Fruit fly (Drosophila melanogaster) whole organism, prepupa: ENCODE data around the gene Cyp9f2.

Experiments used
- Blimp-1 ChIP-seq: fragments of 200-800 bp; sonication (Bioruptor generic); optimal IDR thresholded peaks from 3 replicates; lab custom pipeline; 2017; ENCODE audit warnings: missing biosample characterization, missing genetic modification characterization, mild to moderate bottlenecking, moderate library complexity, missing genetic modification reagents
- CG10631 ChIP-seq: fragments of 200-800 bp; sonication (Bioruptor generic); optimal IDR thresholded peaks from 2 replicates; lab custom pipeline; 2016; ENCODE audit warnings: missing biosample characterization, missing genetic modification characterization
- CG10669 ChIP-seq: fragments of 200-800 bp; sonication (Bioruptor generic); optimal IDR thresholded peaks from 3 replicates; lab custom pipeline; 2018; ENCODE audit warnings: missing biosample characterization, mild to moderate bottlenecking, missing genetic modification characterization, moderate library complexity
- CG11294 ChIP-seq: fragments of 200-800 bp; sonication (Bioruptor generic); IDR thresholded peaks from 2 replicates; pipeline ENCODE4 v1.3.6; 2022; ENCODE audit warnings: missing biosample characterization, missing genetic modification characterization
- CG11762 ChIP-seq: fragments of 200-800 bp; sonication (Bioruptor generic); optimal IDR thresholded peaks from 3 replicates; lab custom pipeline; 2016; ENCODE audit warnings: missing biosample characterization, missing genetic modification characterization; ENCODE audit not compliant: insufficient read depth
- CG11902 ChIP-seq: fragments of 200-800 bp; sonication (Bioruptor generic); optimal IDR thresholded peaks from 3 replicates; lab custom pipeline; 2016; ENCODE audit warnings: missing biosample characterization, missing genetic modification characterization
- CG15336 ChIP-seq: fragments of 200-800 bp; sonication (Bioruptor generic); IDR thresholded peaks from 2 replicates; pipeline ENCODE4 v1.3.6; 2022; ENCODE audit warnings: missing biosample characterization, missing genetic modification characterization
- CG31627 ChIP-seq: fragments of 200-800 bp; sonication (Bioruptor generic); optimal IDR thresholded peaks from 3 replicates; lab custom pipeline; 2016; ENCODE audit warnings: missing biosample characterization, missing genetic modification characterization
- CG34406 ChIP-seq: fragments of 200-800 bp; sonication (Bioruptor generic); optimal IDR thresholded peaks from 3 replicates; lab custom pipeline; 2016; ENCODE audit warnings: missing biosample characterization, missing genetic modification characterization
- CG6163 ChIP-seq: fragments of 200-800 bp; sonication (Bioruptor generic); IDR thresholded peaks from 3 replicates; pipeline ENCODE4 v1.3.6; 2022; ENCODE audit warnings: missing biosample characterization, missing genetic modification characterization
- CG6808 ChIP-seq: fragments of 200-800 bp; sonication (Bioruptor generic); optimal IDR thresholded peaks from 3 replicates; lab custom pipeline; 2017; ENCODE audit warnings: missing biosample characterization, missing genetic modification characterization, mild to moderate bottlenecking, moderate library complexity, missing genetic modification reagents
- CG6854 ChIP-seq: fragments of 200-800 bp; sonication (Bioruptor generic); optimal IDR thresholded peaks from 2 replicates; lab custom pipeline; 2017; ENCODE audit warnings: missing biosample characterization, mild to moderate bottlenecking, missing genetic modification characterization
- CG7368 ChIP-seq: fragments of 200-800 bp; sonication (Bioruptor generic); optimal IDR thresholded peaks from 3 replicates; lab custom pipeline; 2016; ENCODE audit warnings: missing biosample characterization, missing genetic modification characterization
- CG8119 ChIP-seq: fragments of 200-800 bp; sonication (Bioruptor generic); IDR thresholded peaks from 3 replicates; pipeline ENCODE4 v1.3.6; 2022; ENCODE audit warnings: missing biosample characterization, missing genetic modification characterization
- CG8319 ChIP-seq: fragments of 200-800 bp; sonication (Bioruptor generic); optimal IDR thresholded peaks from 3 replicates; lab custom pipeline; 2016; ENCODE audit warnings: missing biosample characterization, missing genetic modification characterization
- Eip75B ChIP-seq: fragments of 200-800 bp; sonication (Bioruptor generic); optimal IDR thresholded peaks from 3 replicates; lab custom pipeline; 2016; ENCODE audit warnings: missing biosample characterization, missing genetic modification characterization
- Eip78C ChIP-seq: fragments of 200-800 bp; sonication (Bioruptor generic); peaks from one replicate; lab custom pipeline; 2016; ENCODE audit warnings: missing biosample characterization, missing genetic modification characterization
- Ets96B ChIP-seq: fragments of 200-800 bp; optimal IDR thresholded peaks from 2 replicates; lab custom pipeline; 2019; ENCODE audit warnings: missing biosample characterization, mild to moderate bottlenecking, missing genetic modification characterization, moderate library complexity
- Hr38 ChIP-seq: sonication (Bioruptor generic); optimal IDR thresholded peaks from 2 replicates; lab custom pipeline; 2016; ENCODE audit warnings: missing biosample characterization, missing genetic modification characterization
- Hr39 ChIP-seq: fragments of 200-800 bp; sonication (Bioruptor generic); optimal IDR thresholded peaks from 2 replicates; lab custom pipeline; 2016; ENCODE audit warnings: missing biosample characterization, missing genetic modification characterization
- Lpt ChIP-seq: fragments of 200-800 bp; sonication (Bioruptor generic); optimal IDR thresholded peaks from 3 replicates; lab custom pipeline; 2016; ENCODE audit warnings: missing biosample characterization, missing genetic modification characterization
- Met ChIP-seq: fragments of 200-800 bp; sonication (Bioruptor generic); optimal IDR thresholded peaks from 3 replicates; lab custom pipeline; 2016; ENCODE audit warnings: missing biosample characterization, missing genetic modification characterization
- OdsH ChIP-seq: fragments of 200-800 bp; sonication (Bioruptor generic); optimal IDR thresholded peaks from 3 replicates; lab custom pipeline; 2016; ENCODE audit warnings: missing biosample characterization, missing genetic modification characterization
- Smox ChIP-seq: fragments of 200-800 bp; sonication (Bioruptor generic); optimal IDR thresholded peaks from 3 replicates; lab custom pipeline; 2016; ENCODE audit warnings: missing biosample characterization, missing genetic modification characterization
- achi ChIP-seq: fragments of 200-800 bp; sonication (Bioruptor generic); optimal IDR thresholded peaks from 3 replicates; lab custom pipeline; 2016; ENCODE audit warnings: missing biosample characterization, missing genetic modification characterization
- acj6 ChIP-seq: fragments of 200-800 bp; sonication (Bioruptor generic); optimal IDR thresholded peaks from 3 replicates; lab custom pipeline; 2016; ENCODE audit warnings: missing biosample characterization, missing genetic modification characterization
- dac ChIP-seq: fragments of 200-800 bp; sonication (Bioruptor generic); optimal IDR thresholded peaks from 2 replicates; lab custom pipeline; 2017; ENCODE audit warnings: missing biosample characterization, mild to moderate bottlenecking, missing genetic modification characterization
- dsx ChIP-seq: fragments of 200-800 bp; optimal IDR thresholded peaks from 3 replicates; lab custom pipeline; 2019; ENCODE audit warnings: missing biosample characterization, mild to moderate bottlenecking, missing genetic modification characterization, moderate library complexity; ENCODE audit not compliant: poor library complexity, severe bottlenecking
- eg ChIP-seq: fragments of 200-800 bp; sonication (Bioruptor generic); IDR thresholded peaks from 3 replicates; pipeline ENCODE4 v1.3.6; 2022; ENCODE audit warnings: missing biosample characterization, missing genetic modification characterization
- fd85E ChIP-seq: fragments of 200-800 bp; sonication (Bioruptor generic); optimal IDR thresholded peaks from 3 replicates; lab custom pipeline; 2016; ENCODE audit warnings: missing biosample characterization, missing genetic modification characterization
- fkh ChIP-seq: fragments of 200-800 bp; sonication (Bioruptor generic); optimal IDR thresholded peaks from 3 replicates; lab custom pipeline; 2017; ENCODE audit warnings: missing biosample characterization, mild to moderate bottlenecking, missing genetic modification characterization, moderate library complexity
- lz ChIP-seq: fragments of 200-800 bp; sonication (Bioruptor generic); optimal IDR thresholded peaks from 3 replicates; lab custom pipeline; 2016; ENCODE audit warnings: missing biosample characterization, missing genetic modification characterization
- net ChIP-seq: fragments of 200-800 bp; sonication (Bioruptor generic); optimal IDR thresholded peaks from 3 replicates; lab custom pipeline; 2016; ENCODE audit warnings: missing biosample characterization, missing genetic modification characterization
- salr ChIP-seq, 2 experiments: fragments of 200-800 bp; sonication (Bioruptor generic); optimal IDR thresholded peaks; 3 replicates each; lab custom pipeline; 2016 to 2018; ENCODE audit warnings: missing biosample characterization in 2 of 2, missing genetic modification characterization in 2 of 2, mild to moderate bottlenecking in 1 of 2
- spab ChIP-seq: fragments of 200-800 bp; sonication (Bioruptor generic); optimal IDR thresholded peaks from 2 replicates; lab custom pipeline; 2017; ENCODE audit warnings: missing biosample characterization, mild to moderate bottlenecking, missing genetic modification characterization, missing genetic modification reagents
- ss ChIP-seq, 2 experiments: fragments of 200-800 bp; sonication (Bioruptor generic); optimal IDR thresholded peaks; 2 replicates in 1 of 2; 3 replicates in 1 of 2; lab custom pipeline; 2017 to 2018; ENCODE audit warnings: mild to moderate bottlenecking in 2 of 2, missing biosample characterization in 2 of 2, missing genetic modification characterization in 2 of 2, moderate library complexity in 1 of 2
- svp ChIP-seq: fragments of 200-800 bp; sonication (Bioruptor generic); peaks from one replicate; lab custom pipeline; 2016; ENCODE audit warnings: missing biosample characterization, missing genetic modification characterization
- topi ChIP-seq: fragments of 200-800 bp; sonication (Bioruptor generic); optimal IDR thresholded peaks from 3 replicates; lab custom pipeline; 2016; ENCODE audit warnings: missing biosample characterization, missing genetic modification characterization
- vri ChIP-seq: fragments of 200-800 bp; sonication (Bioruptor generic); optimal IDR thresholded peaks from 3 replicates; lab custom pipeline; 2016; ENCODE audit warnings: missing biosample characterization, mild to moderate bottlenecking, missing genetic modification characterization

The Cyp9f2 gene

dm6 chr3R:12381130-12381700 lies 24.6 kb downstream of the Cyp9f2 start (continued):
- TF ChIP-seq CG15336 (GFP tag; lab: Robert Waterston, UW) = peak; percentile 74
- TF ChIP-seq Eip75B (GFP tag; lab: Kevin White, UChicago) = no peak
- TF ChIP-seq CG6163 (GFP tag; lab: Robert Waterston, UW) = peak; percentile 77
- no peak for TF ChIP-seq fkh (GFP tag; lab: Kevin White, UChicago)
- no peak for TF ChIP-seq Smox (GFP tag; lab: Kevin White, UChicago)
- TF ChIP-seq Met (GFP tag; lab: Kevin White, UChicago) = no peak
- TF ChIP-seq CG34406 = no peak
- no peak for TF ChIP-seq salr (GFP tag; optimal IDR thresholded peaks at IDR 0.05; lab: Kevin White, UChicago)
- peak; percentile 3 for TF ChIP-seq net
- TF ChIP-seq CG7368 (GFP tag; lab: Kevin White, UChicago) = no peak
- no peak for TF ChIP-seq CG6854
- peak; percentile 60 for TF ChIP-seq Eip78C (GFP tag; lab: Kevin White, UChicago)
- TF ChIP-seq acj6 = no peak
- peak; percentile 54 for TF ChIP-seq eg (GFP tag; lab: Robert Waterston, UW)
- no peak for TF ChIP-seq CG10669 (GFP tag; lab: Kevin White, UChicago)
- TF ChIP-seq CG11902 (GFP tag; lab: Kevin White, UChicago) = no peak
- TF ChIP-seq svp (GFP tag; lab: Kevin White, UChicago) = peak; percentile 70

- no peak for TF ChIP-seq Smox (GFP tag; lab: Kevin White, UChicago)
- TF ChIP-seq Hr38 (GFP tag; lab: Kevin White, UChicago) = no peak
- TF ChIP-seq CG8319 (GFP tag; lab: Kevin White, UChicago) = no peak
- no peak for TF ChIP-seq OdsH (GFP tag; lab: Kevin White, UChicago)
- TF ChIP-seq CG6808 (GFP tag; lab: Kevin White, UChicago) = no peak
- no peak for TF ChIP-seq Blimp-1 (GFP tag; lab: Kevin White, UChicago)
- TF ChIP-seq CG34406 = no peak
- no peak for TF ChIP-seq CG11762 (GFP tag; lab: Kevin White, UChicago)
- no peak for TF ChIP-seq Ets96B
- TF ChIP-seq Hr39 (GFP tag; lab: Kevin White, UChicago) = no peak
- TF ChIP-seq CG31627 (GFP tag; lab: Kevin White, UChicago) = no peak
- no peak for TF ChIP-seq svp (GFP tag; lab: Kevin White, UChicago)
- no peak for TF ChIP-seq Lpt (GFP tag; lab: Kevin White, UChicago)
- TF ChIP-seq dac (GFP tag; lab: Kevin White, UChicago) = no peak
- TF ChIP-seq CG6854 = no peak
- TF ChIP-seq CG11294 (GFP tag; lab: Robert Waterston, UW) = no peak
- TF ChIP-seq topi (GFP tag; lab: Kevin White, UChicago) = no peak
- TF ChIP-seq vri = no peak
- TF ChIP-seq CG6163 (GFP tag; lab: Robert Waterston, UW) = no peak
- no peak for TF ChIP-seq ss (GFP tag; optimal IDR thresholded peaks at IDR 0.05; lab: Kevin White, UChicago)
Measured at dm6 chr3R:12379708-12380107, 26.1 kb downstream of the Cyp9f2 start, which contains the start of gene GstD8. TSS of gene GstD8 (plus strand) at chr3R:12380008.

dm6 chr3R:12379249-12379648 lies 26.6 kb downstream of the Cyp9f2 start:
- TF ChIP-seq vri (peak; percentile 84), Lpt (GFP tag; lab: Kevin White, UChicago) (no peak)

DNA sequence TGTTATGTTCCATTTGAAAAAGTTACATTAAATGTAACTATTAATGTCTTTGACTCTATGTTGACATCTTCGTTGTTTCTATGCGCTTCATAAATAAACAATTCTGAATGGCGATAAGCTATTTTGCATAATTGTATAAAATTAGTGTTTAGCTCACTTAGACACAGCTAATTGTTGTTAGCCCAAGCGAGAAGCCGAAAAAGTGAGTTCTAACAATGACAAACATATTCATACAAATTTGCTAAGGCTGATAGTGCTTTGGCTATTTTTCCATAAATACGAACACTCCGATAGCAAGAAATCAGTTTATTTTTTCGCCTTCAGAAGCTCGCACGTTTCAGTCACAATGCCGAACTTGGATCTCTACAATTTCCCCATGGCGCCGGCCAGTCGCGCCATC lies 27.6 kb downstream of the Cyp9f2 start, which contains the start of gene GstD7:
Gene GstD7 (plus strand): TSS at position 301 of the 400 bp plus-strand sequence.
- no peak for TF ChIP-seq svp (GFP tag; lab: Kevin White, UChicago)
- no peak for TF ChIP-seq Smox (GFP tag; lab: Kevin White, UChicago)

- TF ChIP-seq ss (GFP tag; optimal IDR thresholded peaks at IDR 0.05; lab: Kevin White, UChicago) (no peak), lz (GFP tag; lab: Kevin White, UChicago) (no peak), dac (GFP tag; lab: Kevin White, UChicago) (no peak), spab (GFP tag; lab: Kevin White, UChicago) (no peak), CG8119 (GFP tag; lab: Robert Waterston, UW) (no peak), achi (GFP tag; lab: Kevin White, UChicago) (no peak), topi (GFP tag; lab: Kevin White, UChicago) (no peak), CG10631 (GFP tag; lab: Kevin White, UChicago) (no peak), dsx (GFP tag; lab: Kevin White, UChicago) (no peak), eg (GFP tag; lab: Robert Waterston, UW) (no peak), fd85E (GFP tag; lab: Kevin White, UChicago) (no peak), CG6854 (no peak), Eip75B (GFP tag; lab: Kevin White, UChicago) (no peak), CG11294 (GFP tag; lab: Robert Waterston, UW) (no peak), CG11762 (GFP tag; lab: Kevin White, UChicago) (no peak)
Measured at dm6 chr3R:12376828-12377227, 29.0 kb downstream of the Cyp9f2 start, which contains the start of gene GstD6. TSS of gene GstD6 (plus strand) at chr3R:12377128.
